Fruit fly (Drosophila melanogaster) whole organism, wandering third instar larva: Measurements from ENCODE around the gene Mst36Fb.
A peak's percentile ranks its signal among the peaks of the same experiment; 100 is the strongest.

Source experiments
- Abd-B ChIP-seq: fragments of >200 bp; optimal IDR thresholded peaks from 2 replicates; lab custom pipeline; 2017; ENCODE audit warnings: missing biosample characterization, missing genetic modification characterization
- CG32264 ChIP-seq: fragments of 200-800 bp; sonication (Bioruptor generic); optimal IDR thresholded peaks from 2 replicates; lab custom pipeline; 2016; ENCODE audit warnings: missing biosample characterization, missing genetic modification characterization
- CG9705 ChIP-seq: fragments of 200-800 bp; sonication (Bioruptor generic); optimal IDR thresholded peaks from 2 replicates; lab custom pipeline; 2018; ENCODE audit warnings: missing biosample characterization, mild to moderate bottlenecking, missing genetic modification characterization
- CrebA ChIP-seq: fragments of 200-800 bp; sonication (Bioruptor generic); optimal IDR thresholded peaks from 2 replicates; lab custom pipeline; 2016; ENCODE audit warnings: missing biosample characterization, mild to moderate bottlenecking, missing genetic modification characterization, borderline replicate concordance
- Dfd ChIP-seq: fragments of >200 bp; optimal IDR thresholded peaks from 2 replicates; lab custom pipeline; 2017; ENCODE audit warnings: missing biosample characterization, missing genetic modification characterization
- Dif ChIP-seq: fragments of 200-275, 200-300 bp; sonication (Bioruptor generic); optimal IDR thresholded peaks from 2 replicates; lab custom pipeline; 2018; ENCODE audit warnings: missing biosample characterization, missing genetic modification characterization; ENCODE audit not compliant: partially characterized antibody
- GATAd ChIP-seq: sonication (Bioruptor generic); optimal IDR thresholded peaks from 2 replicates; lab custom pipeline; 2016; ENCODE audit warnings: missing biosample characterization, missing genetic modification characterization
- HLH106 ChIP-seq: fragments of 200-800 bp; optimal IDR thresholded peaks from 3 replicates; lab custom pipeline; 2019; ENCODE audit warnings: missing biosample characterization, mild to moderate bottlenecking, missing genetic modification characterization, moderate library complexity
- Hnf4 ChIP-seq: fragments of 200-800 bp; sonication (Bioruptor generic); optimal IDR thresholded peaks from 2 replicates; lab custom pipeline; 2016; ENCODE audit warnings: missing biosample characterization, mild to moderate bottlenecking, missing genetic modification characterization
- Hr78 ChIP-seq: fragments of >200 bp; optimal IDR thresholded peaks from 2 replicates; lab custom pipeline; 2017; ENCODE audit warnings: missing biosample characterization, missing genetic modification characterization
- Hr83 ChIP-seq: fragments of 200-300 bp; sonication (Bioruptor generic); optimal IDR thresholded peaks from 2 replicates; lab custom pipeline; 2016; ENCODE audit warnings: missing biosample characterization, mild to moderate bottlenecking, missing genetic modification characterization, moderate library complexity; ENCODE audit not compliant: poor library complexity, severe bottlenecking
- Jra ChIP-seq: sonication (Bioruptor generic); optimal IDR thresholded peaks from 2 replicates; lab custom pipeline; 2016; ENCODE audit warnings: missing biosample characterization, missing genetic modification characterization
- Mio ChIP-seq: sonication (Bioruptor generic); optimal IDR thresholded peaks from 2 replicates; lab custom pipeline; 2016; ENCODE audit warnings: missing biosample characterization, missing genetic modification characterization
- Myc ChIP-seq: fragments of >200 bp; optimal IDR thresholded peaks from 2 replicates; lab custom pipeline; 2017
- N ChIP-seq: fragments of >200 bp; optimal IDR thresholded peaks from 2 replicates; lab custom pipeline; 2018; ENCODE audit warnings: missing biosample characterization, missing external identifiers, missing genetic modification characterization
- OdsH ChIP-seq: fragments of 200-800 bp; sonication (Bioruptor generic); optimal IDR thresholded peaks from 2 replicates; lab custom pipeline; 2016; ENCODE audit warnings: missing biosample characterization, mild to moderate bottlenecking, missing genetic modification characterization
- Rel ChIP-seq, 2 experiments: fragments of 200-800 bp; sonication (Bioruptor generic) in 1 of 2; optimal IDR thresholded peaks; 2 replicates in 1 of 2; 3 replicates in 1 of 2; lab custom pipeline; 2016 to 2019; ENCODE audit warnings: mild to moderate bottlenecking in 2 of 2, missing biosample characterization in 2 of 2, missing genetic modification characterization in 2 of 2, moderate library complexity in 1 of 2
- Sp1 ChIP-seq: fragments of 200-800 bp; sonication (Bioruptor generic); optimal IDR thresholded peaks from 3 replicates; lab custom pipeline; 2019; ENCODE audit warnings: missing biosample characterization, mild to moderate bottlenecking, missing genetic modification characterization, moderate library complexity
- Vsx2 ChIP-seq: fragments of 200-300, 225-300 bp; sonication (Bioruptor generic); optimal IDR thresholded peaks from 2 replicates; lab custom pipeline; 2018; ENCODE audit warnings: missing biosample characterization, missing genetic modification characterization; ENCODE audit not compliant: partially characterized antibody
- br ChIP-seq: fragments of 200-800 bp; sonication (Bioruptor generic); optimal IDR thresholded peaks from 2 replicates; lab custom pipeline; 2016; ENCODE audit warnings: missing biosample characterization, missing genetic modification characterization
- brk ChIP-seq: fragments of 200-800 bp; sonication (Bioruptor generic); optimal IDR thresholded peaks from 2 replicates; lab custom pipeline; 2016; ENCODE audit warnings: missing biosample characterization, mild to moderate bottlenecking, missing genetic modification characterization
- dl ChIP-seq, 2 experiments: fragments of 175-275, 200-275 bp in 1 of 2; fragments of 200-275 bp in 1 of 2; sonication (Bioruptor generic); optimal IDR thresholded peaks; lab custom pipeline; 2018; ENCODE audit warnings: mild to moderate bottlenecking in 2 of 2, missing biosample characterization in 2 of 2, missing genetic modification characterization in 2 of 2, moderate library complexity in 2 of 2; ENCODE audit not compliant: partially characterized antibody in 2 of 2, insufficient read depth in 1 of 2
- dmrt93B ChIP-seq: fragments of 200-800 bp; sonication (Bioruptor generic); optimal IDR thresholded peaks from 2 replicates; lab custom pipeline; 2018; ENCODE audit warnings: missing biosample characterization, mild to moderate bottlenecking, missing genetic modification characterization
- dsf ChIP-seq: sonication (Bioruptor generic); optimal IDR thresholded peaks from 2 replicates; lab custom pipeline; 2016; ENCODE audit warnings: missing biosample characterization, missing genetic modification characterization, borderline replicate concordance
- ey ChIP-seq: fragments of 200-800 bp; sonication (Bioruptor generic); optimal IDR thresholded peaks from 2 replicates; lab custom pipeline; 2016; ENCODE audit warnings: missing biosample characterization, missing genetic modification characterization
- foxo ChIP-seq, 2 experiments: fragments of 200-800 bp; sonication (Bioruptor generic); optimal IDR thresholded peaks; 2 replicates in 1 of 2; 3 replicates in 1 of 2; lab custom pipeline; 2016 to 2017; ENCODE audit warnings: missing biosample characterization in 2 of 2, missing genetic modification characterization in 2 of 2
- fru ChIP-seq: fragments of 200-800 bp; sonication (Bioruptor generic); optimal IDR thresholded peaks from 3 replicates; lab custom pipeline; 2016; ENCODE audit warnings: missing biosample characterization, mild to moderate bottlenecking, missing genetic modification characterization
- h ChIP-seq: fragments of 200-800 bp; sonication (Bioruptor generic); optimal IDR thresholded peaks from 3 replicates; lab custom pipeline; 2016; ENCODE audit warnings: missing biosample characterization, mild to moderate bottlenecking, missing genetic modification characterization
- jim ChIP-seq: fragments of 175-275, 200-325 bp; sonication (Bioruptor generic); optimal IDR thresholded peaks from 2 replicates; lab custom pipeline; 2016; ENCODE audit warnings: missing biosample characterization, mild to moderate bottlenecking, missing genetic modification characterization
- lola ChIP-seq: fragments of >200 bp; optimal IDR thresholded peaks from 2 replicates; lab custom pipeline; 2017; ENCODE audit warnings: missing biosample characterization, missing genetic modification characterization
- pan ChIP-seq: fragments of >200 bp; optimal IDR thresholded peaks from 2 replicates; lab custom pipeline; 2017
- psq ChIP-seq: fragments of 200-800 bp; sonication (Bioruptor generic); optimal IDR thresholded peaks from 3 replicates; lab custom pipeline; 2017; ENCODE audit warnings: missing biosample characterization, mild to moderate bottlenecking, missing genetic modification characterization, moderate library complexity
- rgr ChIP-seq: fragments of 200-800 bp; sonication (Bioruptor generic); optimal IDR thresholded peaks from 3 replicates; lab custom pipeline; 2016; ENCODE audit warnings: missing biosample characterization, mild to moderate bottlenecking, missing genetic modification characterization
- sage ChIP-seq: fragments of 200-800 bp; sonication (Bioruptor generic); optimal IDR thresholded peaks from 2 replicates; lab custom pipeline; 2016; ENCODE audit warnings: missing biosample characterization, mild to moderate bottlenecking, missing genetic modification characterization
- sv ChIP-seq: fragments of 200-800 bp; sonication (Bioruptor generic); optimal IDR thresholded peaks from 3 replicates; lab custom pipeline; 2016; ENCODE audit warnings: missing biosample characterization, missing genetic modification characterization
- tai ChIP-seq: sonication (Bioruptor generic); optimal IDR thresholded peaks from 2 replicates; lab custom pipeline; 2016; ENCODE audit warnings: missing biosample characterization, missing genetic modification characterization
- usp ChIP-seq: fragments of >200 bp; optimal IDR thresholded peaks from 2 replicates; lab custom pipeline; 2017; ENCODE audit warnings: missing biosample characterization, missing genetic modification characterization
- woc ChIP-seq: sonication (Bioruptor generic); optimal IDR thresholded peaks from 2 replicates; lab custom pipeline; 2016; ENCODE audit warnings: missing biosample characterization, mild to moderate bottlenecking, missing genetic modification characterization

Mst36Fb gene

dm6 chr2L:18698559-18699130, 23.8 kb upstream of the Mst36Fb start, which contains the start of gene CG10341:
TSS of gene CG10341 (plus strand) at chr2L:18698714.
- TF ChIP-seq h (peak; percentile 3), sage (GFP tag; lab: Kevin White, UChicago) (peak; percentile 3), Myc (lab: Kevin White, UChicago) (peak; percentile 36), Hnf4 (GFP tag; lab: Kevin White, UChicago) (no peak), HLH106 (tag; lab: Kevin White, UChicago) (no peak), woc (GFP tag; lab: Kevin White, UChicago) (no peak), Hr83 (GFP tag; lab: Kevin White, UChicago) (no peak), dmrt93B (GFP tag; lab: Kevin White, UChicago) (no peak)

dm6 chr2L:18695404-18695804, 20.5 kb upstream of the Mst36Fb start, which contains the start of the genes CG10383 and CG10338:
TSS of gene CG10383 (minus strand) at chr2L:18695602.
TSS of gene CG10338 (plus strand) at chr2L:18695664.
- TF ChIP-seq Mio (GFP tag; lab: Kevin White, UChicago) (peak; percentile 70), Hnf4 (GFP tag; lab: Kevin White, UChicago) (peak; percentile 94), jim (GFP tag; lab: Kevin White, UChicago) (peak; percentile 65), dl (GFP tag; optimal IDR thresholded peaks at IDR 0.05; lab: Kevin White, UChicago; ENCODE audit: insufficient read depth in 1 of 2, partially characterized antibody in 2 of 2) (no peak), CrebA (GFP tag; lab: Kevin White, UChicago) (no peak), CG9705 (GFP tag; lab: Kevin White, UChicago) (peak; percentile 63), rgr (GFP tag; lab: Kevin White, UChicago) (peak; percentile 93), N (GFP tag; lab: Kevin White, UChicago) (no peak), usp (GFP tag; lab: Kevin White, UChicago) (no peak), dsf (no peak), sv (GFP tag; lab: Kevin White, UChicago) (peak; percentile 71), Dif (no peak), woc (GFP tag; lab: Kevin White, UChicago) (peak; percentile 72), sage (GFP tag; lab: Kevin White, UChicago) (peak; percentile 69), Dfd (GFP tag; lab: Kevin White, UChicago) (no peak), fru (GFP tag; lab: Kevin White, UChicago) (peak; percentile 90), Hr83 (GFP tag; lab: Kevin White, UChicago) (peak; percentile 92), Sp1 (GFP tag; lab: Kevin White, UChicago) (peak; percentile 79), Abd-B (no peak), ey (GFP tag; lab: Kevin White, UChicago) (peak; percentile 91), lola (GFP tag; lab: Kevin White, UChicago) (peak; percentile 58), psq (GFP tag; lab: Kevin White, UChicago) (peak; percentile 82), dmrt93B (GFP tag; lab: Kevin White, UChicago) (peak; percentile 72), Myc (lab: Kevin White, UChicago) (peak; percentile 81), h (peak; percentile 93), foxo (GFP tag; optimal IDR thresholded peaks at IDR 0.05; lab: Kevin White, UChicago) (peak in 1 of 2 experiments; percentile 95), HLH106 (tag; lab: Kevin White, UChicago) (peak; percentile 84), tai (GFP tag; lab: Kevin White, UChicago) (no peak), Jra (GFP tag; lab: Kevin White, UChicago) (peak; percentile 92), Hr78 (GFP tag; lab: Kevin White, UChicago) (no peak), GATAd (GFP tag; lab: Kevin White, UChicago) (peak; percentile 90), Vsx2 (GFP tag; lab: Kevin White, UChicago) (no peak), brk (no peak), OdsH (GFP tag; lab: Kevin White, UChicago) (peak; percentile 87), br (GFP tag; lab: Kevin White, UChicago) (peak; percentile 88), Rel (GFP tag; optimal IDR thresholded peaks at IDR 0.05; lab: Kevin White, UChicago) (no peak), Rel (tag; optimal IDR thresholded peaks at IDR 0.05; lab: Kevin White, UChicago) (peak; percentile 75), CG32264 (GFP tag; lab: Kevin White, UChicago) (peak; percentile 76), pan (lab: Kevin White, UChicago) (no peak)
- TF ChIP-seq, all 38 proteins: peak for 25
